Fruit fly (Drosophila melanogaster): ENCODE results near the gene Cpr31A.

- TF ChIP-seq CG8478 (optimal IDR thresholded peaks at IDR 0.05) (no peak), CTCF (optimal IDR thresholded peaks at IDR 0.05) (no peak)
These were observed 38.3 kb downstream of the Cpr31A start, which contains the start of gene CG13133 for dm6 chr2L:10092289-10092688.

All from S2 (cell line).